Fruit fly (Drosophila melanogaster) whole organism, embryonic: ENCODE data around the gene Vps2.

Experiments used
- CG10462 ChIP-seq: fragments of 200-800 bp; sonication (Bioruptor generic); optimal IDR thresholded peaks from 2 replicates; lab custom pipeline; 2016; ENCODE audit warnings: missing biosample characterization, missing genetic modification characterization
- CG10565 ChIP-seq: fragments of 200-800 bp; sonication (Bioruptor generic); optimal IDR thresholded peaks from 3 replicates; lab custom pipeline; 2016; ENCODE audit warnings: missing biosample characterization, mild to moderate bottlenecking, missing genetic modification characterization
- CG12744 ChIP-seq: fragments of 200-800 bp; sonication (Bioruptor generic); optimal IDR thresholded peaks from 2 replicates; lab custom pipeline; 2016; ENCODE audit warnings: missing biosample characterization, missing genetic modification characterization
- CG15696 ChIP-seq: fragments of 200-800 bp; sonication (Bioruptor generic); optimal IDR thresholded peaks from 2 replicates; lab custom pipeline; 2019; ENCODE audit warnings: missing biosample characterization, mild to moderate bottlenecking, missing genetic modification characterization, moderate library complexity
- CG1603 ChIP-seq: fragments of 200-800 bp; sonication (Bioruptor generic); optimal IDR thresholded peaks from 2 replicates; lab custom pipeline; 2019; ENCODE audit warnings: missing biosample characterization, mild to moderate bottlenecking, missing genetic modification characterization, moderate library complexity
- CG16863 ChIP-seq: fragments of 200-800 bp; sonication (Bioruptor generic); optimal IDR thresholded peaks from 3 replicates; lab custom pipeline; 2016; ENCODE audit warnings: missing biosample characterization, missing genetic modification characterization
- CG17385 ChIP-seq: fragments of 200-800 bp; sonication (Bioruptor generic); optimal IDR thresholded peaks from 3 replicates; lab custom pipeline; 2018; ENCODE audit warnings: missing biosample characterization, mild to moderate bottlenecking, missing genetic modification characterization
- CG17612 ChIP-seq: fragments of 200-800 bp; sonication (Bioruptor generic); IDR thresholded peaks from 2 replicates; pipeline ENCODE4 v1.3.6; 2022; ENCODE audit warnings: missing biosample characterization, missing genetic modification characterization
- CG2120 ChIP-seq: fragments of 200-800 bp; sonication (Bioruptor generic); optimal IDR thresholded peaks from 3 replicates; lab custom pipeline; 2016; ENCODE audit warnings: missing biosample characterization, missing genetic modification characterization
- CG33557 ChIP-seq: fragments of 200-800 bp; sonication (Bioruptor generic); optimal IDR thresholded peaks from 2 replicates; lab custom pipeline; 2019; ENCODE audit warnings: missing biosample characterization, mild to moderate bottlenecking, missing genetic modification characterization, moderate library complexity
- CG3847 ChIP-seq: fragments of 200-800 bp; sonication (Bioruptor generic); IDR thresholded peaks from 2 replicates; pipeline ENCODE4 v1.3.6; 2022; ENCODE audit warnings: missing biosample characterization, missing genetic modification characterization
- CG4328 ChIP-seq: fragments of 200-800 bp; sonication (Bioruptor generic); optimal IDR thresholded peaks from 3 replicates; lab custom pipeline; 2017; ENCODE audit warnings: missing biosample characterization, missing genetic modification reagents, missing genetic modification characterization
- CG4617 ChIP-seq: fragments of 200-800 bp; sonication (Bioruptor generic); optimal IDR thresholded peaks from 3 replicates; lab custom pipeline; 2016; ENCODE audit warnings: missing biosample characterization, missing genetic modification characterization, borderline replicate concordance
- CG6272 ChIP-seq: fragments of 200-800 bp; sonication (Bioruptor generic); IDR thresholded peaks from 2 replicates; pipeline ENCODE4 v1.3.6; 2022; ENCODE audit warnings: missing biosample characterization, missing genetic modification characterization
- CG6765 ChIP-seq: fragments of 200-800 bp; sonication (Bioruptor generic); optimal IDR thresholded peaks from 3 replicates; lab custom pipeline; 2017; ENCODE audit warnings: missing biosample characterization, mild to moderate bottlenecking, missing genetic modification characterization
- CG6854 ChIP-seq: fragments of 200-800 bp; sonication (Bioruptor generic); optimal IDR thresholded peaks from 3 replicates; lab custom pipeline; 2017; ENCODE audit warnings: missing biosample characterization, mild to moderate bottlenecking, missing genetic modification characterization
- CG8290 ChIP-seq, 3 experiments: fragments of 200-800 bp; sonication (Bioruptor generic); optimal IDR thresholded peaks; 2 replicates each; lab custom pipeline; 2016 to 2019; ENCODE audit warnings: missing biosample characterization in 3 of 3, missing genetic modification characterization in 3 of 3, mild to moderate bottlenecking in 2 of 3, moderate library complexity in 1 of 3
- CG8924 ChIP-seq: fragments of 200-800 bp; optimal IDR thresholded peaks from 3 replicates; lab custom pipeline; 2019; ENCODE audit warnings: missing biosample characterization, mild to moderate bottlenecking, missing genetic modification characterization, moderate library complexity
- D19B ChIP-seq: fragments of 200-800 bp; sonication (Bioruptor generic); optimal IDR thresholded peaks from 2 replicates; lab custom pipeline; 2017; ENCODE audit warnings: missing biosample characterization, mild to moderate bottlenecking, missing genetic modification characterization
- Dip2 ChIP-seq: fragments of 200-800 bp; sonication (Bioruptor generic); IDR thresholded peaks from 2 replicates; pipeline ENCODE4 v1.3.6; 2022; ENCODE audit warnings: missing biosample characterization, missing genetic modification characterization
- Dip3 ChIP-seq: fragments of 200-800 bp; sonication (Bioruptor generic); optimal IDR thresholded peaks from 3 replicates; lab custom pipeline; 2016; ENCODE audit warnings: missing biosample characterization, missing genetic modification characterization
- Lim3 ChIP-seq: fragments of 200-800 bp; sonication (Bioruptor generic); IDR thresholded peaks from 2 replicates; pipeline ENCODE4 v1.3.6; 2022; ENCODE audit warnings: missing biosample characterization, missing genetic modification characterization
- Mad ChIP-seq: fragments of 200-800 bp; sonication (Bioruptor generic); optimal IDR thresholded peaks from 2 replicates; lab custom pipeline; 2016; ENCODE audit warnings: missing biosample characterization, missing genetic modification characterization
- NfI ChIP-seq: fragments of 200-800 bp; sonication (Bioruptor generic); optimal IDR thresholded peaks from 3 replicates; lab custom pipeline; 2018; ENCODE audit warnings: missing biosample characterization, mild to moderate bottlenecking, missing genetic modification characterization, moderate library complexity
- Pdp1 ChIP-seq, 2 experiments: fragments of 200-800 bp; sonication (Bioruptor generic); optimal IDR thresholded peaks; 3 replicates each; lab custom pipeline; 2016; ENCODE audit warnings: missing biosample characterization in 2 of 2, missing genetic modification characterization in 2 of 2, mild to moderate bottlenecking in 1 of 2, moderate library complexity in 1 of 2
- Sox100B ChIP-seq: fragments of 200-800 bp; sonication (Bioruptor generic); optimal IDR thresholded peaks from 3 replicates; lab custom pipeline; 2018; ENCODE audit warnings: missing biosample characterization, mild to moderate bottlenecking, missing genetic modification characterization
- Vsx1 ChIP-seq: fragments of 200-800 bp; sonication (Bioruptor generic); optimal IDR thresholded peaks from 2 replicates; lab custom pipeline; 2017; ENCODE audit warnings: missing biosample characterization, mild to moderate bottlenecking, missing genetic modification characterization, missing genetic modification reagents
- ab ChIP-seq: fragments of 200-800 bp; sonication (Bioruptor generic); optimal IDR thresholded peaks from 2 replicates; lab custom pipeline; 2016; ENCODE audit warnings: missing biosample characterization, missing genetic modification characterization
- az2 ChIP-seq: fragments of 200-800 bp; sonication (Bioruptor generic); optimal IDR thresholded peaks from 3 replicates; lab custom pipeline; 2016; ENCODE audit warnings: missing biosample characterization, missing genetic modification characterization
- bsh ChIP-seq, 2 experiments: fragments of 200-800 bp; sonication (Bioruptor generic); optimal IDR thresholded peaks; 2 replicates each; lab custom pipeline; 2017 to 2018; ENCODE audit warnings: mild to moderate bottlenecking in 2 of 2, missing biosample characterization in 2 of 2, missing genetic modification characterization in 2 of 2, moderate library complexity in 1 of 2
- corto ChIP-seq: fragments of 200-800 bp; sonication (Bioruptor generic); optimal IDR thresholded peaks from 2 replicates; lab custom pipeline; 2016; ENCODE audit warnings: missing biosample characterization, mild to moderate bottlenecking, missing genetic modification characterization, moderate library complexity
- dimm ChIP-seq: fragments of 200-800 bp; sonication (Bioruptor generic); IDR thresholded peaks from 2 replicates; pipeline ENCODE4 v1.3.6; 2022; ENCODE audit warnings: missing biosample characterization, missing genetic modification characterization
- dm ChIP-seq: fragments of 200-800 bp; sonication (Bioruptor generic); optimal IDR thresholded peaks from 3 replicates; lab custom pipeline; 2016; ENCODE audit warnings: missing biosample characterization, missing genetic modification characterization
- dysf ChIP-seq: fragments of 200-800 bp; sonication (Bioruptor generic); IDR thresholded peaks from 3 replicates; pipeline ENCODE4 v1.3.6; 2022; ENCODE audit warnings: missing biosample characterization, missing genetic modification characterization
- fru ChIP-seq: fragments of >200 bp; optimal IDR thresholded peaks from 2 replicates; lab custom pipeline; 2017
- gfzf ChIP-seq: fragments of 200-800 bp; sonication (Bioruptor generic); optimal IDR thresholded peaks from 2 replicates; lab custom pipeline; 2016; ENCODE audit warnings: missing biosample characterization, mild to moderate bottlenecking, missing genetic modification characterization, moderate library complexity
- grau ChIP-seq: fragments of 200-800 bp; optimal IDR thresholded peaks from 3 replicates; lab custom pipeline; 2019; ENCODE audit warnings: missing biosample characterization, mild to moderate bottlenecking, missing genetic modification characterization, moderate library complexity
- hkb ChIP-seq, 2 experiments: fragments of 200-800 bp in 1 of 2; fragments of >200 bp in 1 of 2; sonication (Bioruptor generic) in 1 of 2; IDR thresholded peaks in 1 of 2; optimal IDR thresholded peaks in 1 of 2; 2 replicates each; pipeline versions ENCODE4 v1.3.6 to Lab custom; 2017 to 2022; ENCODE audit warnings: missing biosample characterization in 1 of 2, missing genetic modification characterization in 1 of 2
- lilli ChIP-seq: fragments of 200-800 bp; sonication (Bioruptor generic); optimal IDR thresholded peaks from 3 replicates; lab custom pipeline; 2016; ENCODE audit warnings: missing biosample characterization, missing genetic modification characterization
- lola ChIP-seq, 3 experiments: fragments of >200 bp in 2 of 3; fragments of 200-800 bp in 1 of 3; sonication (Bioruptor generic) in 1 of 3; optimal IDR thresholded peaks; 2 replicates each; lab custom pipeline; 2017 to 2019; ENCODE audit warnings: missing biosample characterization in 3 of 3, missing genetic modification characterization in 3 of 3, mild to moderate bottlenecking in 1 of 3, moderate library complexity in 1 of 3
- nom ChIP-seq: fragments of 200-800 bp; sonication (Bioruptor generic); optimal IDR thresholded peaks from 2 replicates; lab custom pipeline; 2017; ENCODE audit warnings: missing biosample characterization, missing genetic modification characterization, mild to moderate bottlenecking, moderate library complexity, missing genetic modification reagents
- pfk ChIP-seq: fragments of 200-800 bp; sonication (Bioruptor generic); optimal IDR thresholded peaks from 2 replicates; lab custom pipeline; 2018; ENCODE audit warnings: missing biosample characterization, mild to moderate bottlenecking, missing genetic modification characterization, moderate library complexity
- pita ChIP-seq: fragments of 200-800 bp; sonication (Bioruptor generic); optimal IDR thresholded peaks from 2 replicates; lab custom pipeline; 2017; ENCODE audit warnings: missing biosample characterization, mild to moderate bottlenecking, missing genetic modification characterization
- salm ChIP-seq: fragments of 200-800 bp; sonication (Bioruptor generic); optimal IDR thresholded peaks from 2 replicates; lab custom pipeline; 2018; ENCODE audit warnings: missing biosample characterization, mild to moderate bottlenecking, missing genetic modification characterization
- sc ChIP-seq, 3 experiments: fragments of >200 bp in 2 of 3; fragments of 200-800 bp in 1 of 3; sonication (Bioruptor generic) in 1 of 3; optimal IDR thresholded peaks; 2 replicates in 2 of 3; 3 replicates in 1 of 3; lab custom pipeline; 2017; ENCODE audit warnings: mild to moderate bottlenecking in 1 of 3, missing biosample characterization in 1 of 3, missing genetic modification characterization in 1 of 3, missing genetic modification reagents in 1 of 3
- so ChIP-seq: fragments of 200-800 bp; sonication (Bioruptor generic); IDR thresholded peaks from 3 replicates; pipeline ENCODE4 v1.3.6; 2022; ENCODE audit warnings: missing biosample characterization, missing genetic modification characterization
- vvl ChIP-seq: fragments of 200-800 bp; sonication (Bioruptor generic); IDR thresholded peaks from 2 replicates; pipeline ENCODE4 v1.3.6; 2022; ENCODE audit warnings: missing biosample characterization, missing genetic modification characterization
- z ChIP-seq: fragments of 200-800 bp; sonication (Bioruptor generic); IDR thresholded peaks from 3 replicates; pipeline ENCODE4 v1.3.6; 2022; ENCODE audit warnings: missing biosample characterization, missing genetic modification characterization

The Vps2 gene

dm6 chr3R:26055214-26055632 lies 2.6 kb downstream of the Vps2 start, which contains the start of gene Cmpk (continued):
- TF ChIP-seq CG17612 (GFP tag; lab: Robert Waterston, UW): no peak
- TF ChIP-seq CG8924 (tag; lab: Kevin White, UChicago): peak; percentile 43
- TF ChIP-seq CG4328 (GFP tag; lab: Kevin White, UChicago): peak; percentile 80
- no peak for TF ChIP-seq CG10462 (GFP tag; lab: Kevin White, UChicago)
- no peak for TF ChIP-seq dimm
- peak; percentile 21 for TF ChIP-seq D19B (GFP tag; lab: Kevin White, UChicago)
- TF ChIP-seq Dip2 (GFP tag; lab: Robert Waterston, UW): no peak
- TF ChIP-seq grau (tag; lab: Kevin White, UChicago): peak; percentile 62
- no peak for TF ChIP-seq CG12744
- no peak for TF ChIP-seq sc (optimal IDR thresholded peaks at IDR 0.05; lab: Kevin White, UChicago)
- TF ChIP-seq sc (GFP tag; optimal IDR thresholded peaks at IDR 0.05; lab: Kevin White, UChicago): peak; percentile 71
- TF ChIP-seq pfk (GFP tag; lab: Kevin White, UChicago): peak; percentile 65
- peak; percentile 88 for TF ChIP-seq NfI
- TF ChIP-seq ab (GFP tag; lab: Kevin White, UChicago): no peak
- TF ChIP-seq hkb (optimal IDR thresholded peaks at IDR 0.05; lab: Kevin White, UChicago): no peak
- TF ChIP-seq hkb (GFP tag; IDR thresholded peaks at IDR 0.05; lab: Robert Waterston, UW): peak; percentile 69
- TF ChIP-seq CG3847 (GFP tag; lab: Robert Waterston, UW): 0 out of 2 replicates have a peak, but pooled peaks have one; percentile 52
- TF ChIP-seq CG17385: peak; percentile 80
- peak; percentile 80 for TF ChIP-seq CG6765 (GFP tag; lab: Kevin White, UChicago)
- TF ChIP-seq CG2120 (GFP tag; lab: Kevin White, UChicago): peak; percentile 55
- peak; percentile 76 for TF ChIP-seq vvl (GFP tag; lab: Robert Waterston, UW)
- no peak for TF ChIP-seq lola (GFP tag; optimal IDR thresholded peaks at IDR 0.05; lab: Kevin White, UChicago)
- TF ChIP-seq CG8290 (GFP tag; optimal IDR thresholded peaks at IDR 0.05; lab: Kevin White, UChicago): peak; percentile 56
- TF ChIP-seq CG8290 (tag; optimal IDR thresholded peaks at IDR 0.05; lab: Kevin White, UChicago): peak in 1 of 2 experiments; percentile 85
- 0 out of 3 replicates have a peak, but pooled peaks have one; percentile 29 for TF ChIP-seq z (GFP tag; lab: Robert Waterston, UW)
- peak; percentile 19 for TF ChIP-seq CG15696 (tag; lab: Kevin White, UChicago)
- peak; percentile 74 for TF ChIP-seq CG6854 (GFP tag; lab: Kevin White, UChicago)
- TF ChIP-seq Lim3 (GFP tag; lab: Robert Waterston, UW): no peak
- peak; percentile 69 for TF ChIP-seq Sox100B (GFP tag; lab: Kevin White, UChicago)
- TF ChIP-seq Dip3: peak; percentile 53
- peak in 1 of 2 experiments; percentile 60 for TF ChIP-seq bsh (GFP tag; optimal IDR thresholded peaks at IDR 0.05; lab: Kevin White, UChicago)
- TF ChIP-seq CG4617 (GFP tag; lab: Kevin White, UChicago): peak; percentile 69
- peak; percentile 80 for TF ChIP-seq nom (GFP tag; lab: Kevin White, UChicago)
- TF ChIP-seq Pdp1 (GFP tag; optimal IDR thresholded peaks at IDR 0.05; lab: Kevin White, UChicago): peak in 1 of 2 experiments; percentile 94
- no peak for TF ChIP-seq CG10565 (GFP tag; lab: Kevin White, UChicago)
- peak; percentile 80 for TF ChIP-seq corto (GFP tag; lab: Kevin White, UChicago)
- TF ChIP-seq dysf (GFP tag; lab: Robert Waterston, UW): peak; percentile 82
- no peak for TF ChIP-seq pita (GFP tag; lab: Kevin White, UChicago)
- peak; percentile 53 for TF ChIP-seq dm (GFP tag; lab: Kevin White, UChicago)
- TF ChIP-seq CG16863: peak; percentile 33
- peak; percentile 27 for TF ChIP-seq Mad (GFP tag; lab: Kevin White, UChicago)
- TF ChIP-seq salm (tag; lab: Kevin White, UChicago): peak; percentile 63
- TF ChIP-seq gfzf (GFP tag; lab: Kevin White, UChicago): peak; percentile 2
- peak; percentile 30 for TF ChIP-seq az2
- TF ChIP-seq CG1603 (tag; lab: Kevin White, UChicago): peak; percentile 75
- TF ChIP-seq fru (lab: Kevin White, UChicago): no peak
- TF ChIP-seq so (GFP tag; lab: Robert Waterston, UW): peak; percentile 80; the same call in 2 of the 3 replicates
- TF ChIP-seq CG33557 (GFP tag; lab: Kevin White, UChicago): peak; percentile 60
- peak; percentile 48 for TF ChIP-seq lilli (GFP tag; lab: Kevin White, UChicago)
- TF ChIP-seq Vsx1 (GFP tag; lab: Kevin White, UChicago): no peak
- TF ChIP-seq CG6272 (GFP tag; lab: Robert Waterston, UW): peak; percentile 19; the same call in 1 of the 2 replicates
